Worm (Caenorhabditis elegans) whole organism, L4/young adult: Measurements from ENCODE around the gene mig-17.

Source experiments
- W03F9.2 ChIP-seq: fragments of 150-350 bp; optimal IDR thresholded peaks from 2 replicates; lab custom pipeline; 2014; ENCODE audit warnings: missing biosample characterization, missing genetic modification characterization
- dao-5 ChIP-seq: sonication (generic microtip); optimal IDR thresholded peaks from 2 replicates; lab custom pipeline; 2016; ENCODE audit warnings: missing genotype, missing genetic modification characterization, moderate library complexity, missing compliant biosample characterization

ce11 chrV:11486680-11487079 lies 40.2 kb downstream of the mig-17 start, which contains the start of gene T11F9.10:
- TF ChIP-seq dao-5, result no peak
- TF ChIP-seq W03F9.2 (tag; lab: Kevin White, UChicago), result no peak
